Worm (Caenorhabditis elegans) whole organism, L4 larva: ENCODE results near the gene txt-19.

ENCODE experiments used
- daf-12 ChIP-seq: fragments of 150-350 bp; optimal IDR thresholded peaks from 2 replicates; lab custom pipeline; 2014; ENCODE audit warnings: missing biosample characterization, missing genetic modification reagents, missing genetic modification characterization
- fkh-10 ChIP-seq: fragments of 150-350 bp; optimal IDR thresholded peaks from 2 replicates; lab custom pipeline; 2014; ENCODE audit warnings: missing biosample characterization, missing genetic modification reagents, missing genetic modification characterization
- hlh-30 ChIP-seq: sonication (generic microtip); optimal IDR thresholded peaks from 2 replicates; lab custom pipeline; 2017; ENCODE audit warnings: antibody characterized with exemption, mild to moderate bottlenecking, missing genetic modification characterization, missing compliant biosample characterization; ENCODE audit not compliant: insufficient read depth
- lin-13 ChIP-seq: fragments of 150-350 bp; optimal IDR thresholded peaks from 2 replicates; lab custom pipeline; 2014; ENCODE audit warnings: missing biosample characterization, missing genetic modification reagents, missing genetic modification characterization
- lsy-2 ChIP-seq, 2 experiments: fragments of 150-350 bp in 1 of 2; sonication (generic microtip) in 1 of 2; optimal IDR thresholded peaks; 2 replicates each; lab custom pipeline; 2014 to 2017; ENCODE audit warnings: missing biosample characterization in 2 of 2, missing genetic modification characterization in 2 of 2
- snpc-4 ChIP-seq: fragments of 150-350 bp; optimal IDR thresholded peaks from 2 replicates; lab custom pipeline; 2014; ENCODE audit warnings: missing biosample characterization, missing genetic modification characterization

DNA sequence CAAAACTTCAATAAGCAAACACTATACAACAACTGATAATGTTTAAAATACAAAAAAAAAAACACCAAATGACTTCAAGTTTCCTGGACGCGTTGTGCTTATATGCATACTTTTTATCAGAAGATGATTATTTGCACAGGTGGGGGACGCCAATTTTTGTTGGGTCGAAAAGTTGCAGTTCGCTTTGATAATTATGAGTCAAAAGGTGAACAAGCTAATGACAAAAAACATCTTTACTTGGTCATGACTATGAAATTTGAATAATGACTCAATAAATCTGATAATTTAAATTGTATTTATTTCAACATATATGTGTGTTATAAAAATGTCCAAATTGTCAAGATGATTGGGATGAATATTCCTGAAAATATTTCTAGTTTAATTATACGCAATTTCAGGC, 37.5 kb downstream of the txt-19 start, which contains the start of gene ZK896.4:
- TF ChIP-seq snpc-4 (tag; lab: Kevin White, UChicago) (no peak), fkh-10 (GFP tag; lab: Kevin White, UChicago) (no peak), hlh-30 (tag; lab: Kevin White, UChicago) (no peak), daf-12 (tag; lab: Kevin White, UChicago) (no peak), lsy-2 (tag; optimal IDR thresholded peaks at IDR 0.05; lab: Kevin White, UChicago) (no peak), lin-13 (GFP tag; lab: Kevin White, UChicago) (no peak)
